Fruit fly (Drosophila melanogaster): ENCODE results near the gene CG42590.
A peak's percentile ranks its signal among the peaks of the same experiment; 100 is the strongest.

CG42590 gene

DNA sequence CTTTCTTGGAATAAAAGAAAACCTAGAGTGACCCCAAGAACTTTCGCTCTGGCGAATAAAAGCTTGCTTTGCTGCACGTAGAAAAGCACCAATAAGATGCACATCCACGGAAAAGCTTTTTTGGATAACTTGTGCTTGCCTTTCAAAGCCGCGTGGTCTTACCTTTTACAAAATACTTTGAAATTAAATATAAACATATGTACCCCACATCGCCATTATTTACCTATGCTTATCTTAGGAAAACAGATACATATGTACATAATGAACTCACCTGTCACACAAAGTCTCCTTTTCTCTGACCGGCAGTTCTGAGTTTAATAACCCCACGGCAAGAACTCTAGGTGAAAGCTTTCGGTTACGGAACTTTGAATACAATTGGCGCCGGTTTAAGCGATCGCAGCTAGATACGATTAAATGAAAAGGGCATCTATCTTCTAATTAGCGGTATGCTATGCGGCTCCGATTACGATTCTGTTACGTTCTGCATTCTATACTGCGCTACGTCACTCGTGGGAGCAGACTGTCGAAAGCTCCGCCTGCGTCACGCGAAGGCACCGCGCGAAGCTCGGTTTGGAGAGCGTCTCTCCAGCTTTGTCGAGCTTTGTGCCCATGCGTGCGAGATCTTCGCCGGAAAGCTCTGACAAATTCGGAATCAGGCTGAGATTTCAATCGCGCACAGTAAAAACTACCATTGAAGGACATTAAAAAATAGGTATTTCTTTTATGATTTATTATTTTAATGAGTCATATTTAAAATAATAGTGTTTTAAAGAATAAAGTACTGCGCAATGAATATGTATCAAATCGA, 10.7 kb downstream of the CG42590 start, which contains the start of gene bip1 (continued):
- peak; percentile 39 for TF ChIP-seq CG2202 (tag; optimal IDR thresholded peaks at IDR 0.05)
- TF ChIP-seq CG10209 (GFP tag; optimal IDR thresholded peaks at IDR 0.05), result no peak
- peak; percentile 3 for TF ChIP-seq dmrt11E (tag; optimal IDR thresholded peaks at IDR 0.05)
- TF ChIP-seq Sin3A (optimal IDR thresholded peaks at IDR 0.05), result no peak
- TF ChIP-seq stc (GFP tag; IDR thresholded peaks at IDR 0.05), result no peak
- TF ChIP-seq sd (tag; optimal IDR thresholded peaks at IDR 0.05), result peak; percentile 29
- peak; percentile 34 for TF ChIP-seq lab (GFP tag; optimal IDR thresholded peaks at IDR 0.05)
- no peak for TF ChIP-seq CG14860 (GFP tag; IDR thresholded peaks at IDR 0.05; ENCODE audit: partially characterized antibody)
- peak; percentile 6 for TF ChIP-seq CG1603 (tag; optimal IDR thresholded peaks at IDR 0.05)
- TF ChIP-seq Fer1 (GFP tag; optimal IDR thresholded peaks at IDR 0.05), result peak; percentile 17
- no peak for TF ChIP-seq D19B (GFP tag; optimal IDR thresholded peaks at IDR 0.05)
- no peak for TF ChIP-seq CG1602 (GFP tag; optimal IDR thresholded peaks at IDR 0.05)
- peak; percentile 40 for TF ChIP-seq CG1529 (GFP tag; optimal IDR thresholded peaks at IDR 0.05)
- peak; percentile 84 for TF ChIP-seq grn (GFP tag; optimal IDR thresholded peaks at IDR 0.05)
- TF ChIP-seq Dek (tag; optimal IDR thresholded peaks at IDR 0.05), result peak; percentile 32
- TF ChIP-seq CG8290 (GFP tag; optimal IDR thresholded peaks at IDR 0.05), result no peak
- peak in 1 of 2 experiments; percentile 18 for TF ChIP-seq CG8290 (tag; optimal IDR thresholded peaks at IDR 0.05)
- no peak for TF ChIP-seq Poxn (GFP tag; IDR thresholded peaks at IDR 0.05)
- TF ChIP-seq exex (tag; optimal IDR thresholded peaks at IDR 0.05), result peak; percentile 37
- peak; percentile 2 for TF ChIP-seq Hey (tag; optimal IDR thresholded peaks at IDR 0.05)
- TF ChIP-seq CrebB (tag; optimal IDR thresholded peaks at IDR 0.05), result peak; percentile 30
- peak; percentile 32; the same call in 1 of the 2 replicates for TF ChIP-seq HLH3B (GFP tag; IDR thresholded peaks at IDR 0.05)
- no peak for TF ChIP-seq nmo (GFP tag; optimal IDR thresholded peaks at IDR 0.05)
- TF ChIP-seq CG15011 (GFP tag; optimal IDR thresholded peaks at IDR 0.05), result peak; percentile 5
- no peak for TF ChIP-seq CG12659 (GFP tag; optimal IDR thresholded peaks at IDR 0.05)
- no peak for TF ChIP-seq Six4 (GFP tag; optimal IDR thresholded peaks at IDR 0.05)
- peak in 1 of 2 experiments; percentile 76 for TF ChIP-seq eve (GFP tag; optimal IDR thresholded peaks at IDR 0.05)
- peak; percentile 19 for TF ChIP-seq Side (GFP tag; optimal IDR thresholded peaks at IDR 0.05)
- TF ChIP-seq Gsc (GFP tag; IDR thresholded peaks at IDR 0.05), result no peak
- no peak for TF ChIP-seq YL-1 (GFP tag; optimal IDR thresholded peaks at IDR 0.05)
- TF ChIP-seq CG10431 (GFP tag; optimal IDR thresholded peaks at IDR 0.05), result peak; percentile 72
- peak; percentile 20 for TF ChIP-seq nerfin-1 (tag; optimal IDR thresholded peaks at IDR 0.05)
- TF ChIP-seq CG2678 (tag; optimal IDR thresholded peaks at IDR 0.05), result peak; percentile 22
- peak; percentile 39; the same call in 1 of the 2 replicates for TF ChIP-seq Xrp1 (GFP tag; IDR thresholded peaks at IDR 0.05)
- TF ChIP-seq CG13296 (GFP tag; optimal IDR thresholded peaks at IDR 0.05), result peak; percentile 20
- TF ChIP-seq Usf (GFP tag; optimal IDR thresholded peaks at IDR 0.05), result no peak
- peak; percentile 22 for TF ChIP-seq unpg (GFP tag; optimal IDR thresholded peaks at IDR 0.05)
- TF ChIP-seq Vsx1 (GFP tag; optimal IDR thresholded peaks at IDR 0.05), result peak; percentile 57
- TF ChIP-seq Gug (GFP tag; IDR thresholded peaks at IDR 0.05), result no peak
- peak; percentile 40; the same call in 1 of the 2 replicates for TF ChIP-seq sens-2 (GFP tag; IDR thresholded peaks at IDR 0.05)
- TF ChIP-seq CG15479 (GFP tag; optimal IDR thresholded peaks at IDR 0.05), result no peak
- no peak for TF ChIP-seq CG17829 (tag; optimal IDR thresholded peaks at IDR 0.05)
- TF ChIP-seq CG31224 (GFP tag; IDR thresholded peaks at IDR 0.05), result no peak
- TF ChIP-seq fd3F (GFP tag; optimal IDR thresholded peaks at IDR 0.05), result no peak
- TF ChIP-seq sob (GFP tag; IDR thresholded peaks at IDR 0.05), result no peak
- no peak for TF ChIP-seq Lhr (GFP tag; optimal IDR thresholded peaks at IDR 0.05)
- no peak for TF ChIP-seq ranshi (GFP tag; IDR thresholded peaks at IDR 0.05)
- TF ChIP-seq odd (GFP tag; optimal IDR thresholded peaks at IDR 0.05), result peak; percentile 31
- TF ChIP-seq CG3847 (GFP tag; IDR thresholded peaks at IDR 0.05), result no peak
- no peak for TF ChIP-seq CG10462 (GFP tag; optimal IDR thresholded peaks at IDR 0.05)

Data from whole organism, embryonic.